Fruit fly (Drosophila melanogaster) whole organism, prepupa: ENCODE measurements around the gene CG43740.

ENCODE experiments used
- Blimp-1 ChIP-seq: fragments of 200-800 bp; sonication (Bioruptor generic); optimal IDR thresholded peaks from 3 replicates; lab custom pipeline; 2017; ENCODE audit warnings: missing biosample characterization, missing genetic modification characterization, mild to moderate bottlenecking, moderate library complexity, missing genetic modification reagents
- CG10631 ChIP-seq: fragments of 200-800 bp; sonication (Bioruptor generic); optimal IDR thresholded peaks from 2 replicates; lab custom pipeline; 2016; ENCODE audit warnings: missing biosample characterization, missing genetic modification characterization
- CG10669 ChIP-seq: fragments of 200-800 bp; sonication (Bioruptor generic); optimal IDR thresholded peaks from 3 replicates; lab custom pipeline; 2018; ENCODE audit warnings: missing biosample characterization, mild to moderate bottlenecking, missing genetic modification characterization, moderate library complexity
- CG11294 ChIP-seq: fragments of 200-800 bp; sonication (Bioruptor generic); IDR thresholded peaks from 2 replicates; pipeline ENCODE4 v1.3.6; 2022; ENCODE audit warnings: missing biosample characterization, missing genetic modification characterization
- CG11902 ChIP-seq: fragments of 200-800 bp; sonication (Bioruptor generic); optimal IDR thresholded peaks from 3 replicates; lab custom pipeline; 2016; ENCODE audit warnings: missing biosample characterization, missing genetic modification characterization
- CG15336 ChIP-seq: fragments of 200-800 bp; sonication (Bioruptor generic); IDR thresholded peaks from 2 replicates; pipeline ENCODE4 v1.3.6; 2022; ENCODE audit warnings: missing biosample characterization, missing genetic modification characterization
- CG4318 ChIP-seq: fragments of 200-800 bp; sonication (Bioruptor generic); optimal IDR thresholded peaks from 3 replicates; lab custom pipeline; 2017; ENCODE audit warnings: missing biosample characterization, mild to moderate bottlenecking, missing genetic modification characterization
- CG6163 ChIP-seq: fragments of 200-800 bp; sonication (Bioruptor generic); IDR thresholded peaks from 3 replicates; pipeline ENCODE4 v1.3.6; 2022; ENCODE audit warnings: missing biosample characterization, missing genetic modification characterization
- CG8319 ChIP-seq: fragments of 200-800 bp; sonication (Bioruptor generic); optimal IDR thresholded peaks from 3 replicates; lab custom pipeline; 2016; ENCODE audit warnings: missing biosample characterization, missing genetic modification characterization
- Lpt ChIP-seq: fragments of 200-800 bp; sonication (Bioruptor generic); optimal IDR thresholded peaks from 3 replicates; lab custom pipeline; 2016; ENCODE audit warnings: missing biosample characterization, missing genetic modification characterization
- dsx ChIP-seq: fragments of 200-800 bp; optimal IDR thresholded peaks from 3 replicates; lab custom pipeline; 2019; ENCODE audit warnings: missing biosample characterization, mild to moderate bottlenecking, missing genetic modification characterization, moderate library complexity; ENCODE audit not compliant: poor library complexity, severe bottlenecking
- fd85E ChIP-seq: fragments of 200-800 bp; sonication (Bioruptor generic); optimal IDR thresholded peaks from 3 replicates; lab custom pipeline; 2016; ENCODE audit warnings: missing biosample characterization, missing genetic modification characterization
- fkh ChIP-seq: fragments of 200-800 bp; sonication (Bioruptor generic); optimal IDR thresholded peaks from 3 replicates; lab custom pipeline; 2017; ENCODE audit warnings: missing biosample characterization, mild to moderate bottlenecking, missing genetic modification characterization, moderate library complexity
- ss ChIP-seq, 2 experiments: fragments of 200-800 bp; sonication (Bioruptor generic); optimal IDR thresholded peaks; 2 replicates in 1 of 2; 3 replicates in 1 of 2; lab custom pipeline; 2017 to 2018; ENCODE audit warnings: mild to moderate bottlenecking in 2 of 2, missing biosample characterization in 2 of 2, missing genetic modification characterization in 2 of 2, moderate library complexity in 1 of 2

CG43740 gene

dm6 chrX:10387672-10388071 lies 54.2 kb downstream of the CG43740 start (continued):
- TF ChIP-seq CG8319, result peak; percentile 43
- TF ChIP-seq CG6163, result peak; percentile 68; the same call in 2 of the 3 replicates
- no peak for TF ChIP-seq Lpt (GFP tag; lab: Kevin White, UChicago)
- no peak for TF ChIP-seq fd85E (GFP tag; lab: Kevin White, UChicago)
- TF ChIP-seq CG11902 (GFP tag; lab: Kevin White, UChicago), result peak; percentile 51
- no peak for TF ChIP-seq CG4318 (GFP tag; lab: Kevin White, UChicago)
- TF ChIP-seq CG10631 (GFP tag; lab: Kevin White, UChicago), result peak; percentile 39
- no peak for TF ChIP-seq dsx (GFP tag; lab: Kevin White, UChicago)

- TF ChIP-seq fkh (GFP tag; lab: Kevin White, UChicago), result peak; percentile 19
- no peak for TF ChIP-seq CG10669 (GFP tag; lab: Kevin White, UChicago)
- TF ChIP-seq CG11294 (GFP tag; lab: Robert Waterston, UW), result no peak
- no peak for TF ChIP-seq CG15336 (GFP tag; lab: Robert Waterston, UW)
- no peak for TF ChIP-seq ss (GFP tag; optimal IDR thresholded peaks at IDR 0.05; lab: Kevin White, UChicago)
- no peak for TF ChIP-seq Blimp-1 (GFP tag; lab: Kevin White, UChicago)
- TF ChIP-seq, all 60 proteins: peak for 1
These were observed 63.4 kb downstream of the CG43740 start for dm6 chrX:10396832-10397231.
